Worm (Caenorhabditis elegans) whole organism, young adult: Measurements from ENCODE around the gene Y73B3A.4.
"Not testable (repeated sequence)": the region's sequence is repeated elsewhere in the genome, so short reads cannot be mapped to it uniquely, and the experiment has no call there.

Source experiments
- B0336.3 ChIP-seq: fragments of 200-800 bp; sonication (Bioruptor generic); IDR thresholded peaks from 2 replicates; pipeline ENCODE4 v1.3.6; 2022; ENCODE audit warnings: missing genetic modification characterization, missing compliant biosample characterization
- D2030.7 ChIP-seq: fragments of 200-800 bp; sonication (Bioruptor generic); IDR thresholded peaks from 2 replicates; pipeline ENCODE4 v1.3.6; 2022; ENCODE audit warnings: missing genetic modification reagents, missing genetic modification characterization, missing compliant biosample characterization
- F57A8.1 ChIP-seq: fragments of 200-800 bp; sonication (Bioruptor generic); optimal IDR thresholded peaks from 2 replicates; lab custom pipeline; 2018; ENCODE audit warnings: mild to moderate bottlenecking, missing genetic modification characterization, moderate library complexity, missing compliant biosample characterization
- ama-1 ChIP-seq, 3 experiments: fragments of 150-350 bp in 1 of 3; sonication (generic microtip) in 2 of 3; optimal IDR thresholded peaks; 2 replicates each; lab custom pipeline; 2014 to 2018; ENCODE audit warnings: missing biosample characterization in 2 of 3, missing genetic modification characterization in 2 of 3, missing genetic modification reagents in 2 of 3
- athp-1 ChIP-seq: sonication (generic microtip); optimal IDR thresholded peaks from 2 replicates; lab custom pipeline; 2017; ENCODE audit warnings: mild to moderate bottlenecking, missing genetic modification characterization, missing compliant biosample characterization
- gei-17 ChIP-seq: fragments of 200-800 bp; sonication (Bioruptor generic); optimal IDR thresholded peaks from 2 replicates; lab custom pipeline; 2018; ENCODE audit warnings: mild to moderate bottlenecking, missing genetic modification characterization, missing compliant biosample characterization
- hlh-12 ChIP-seq: sonication (generic microtip); optimal IDR thresholded peaks from 2 replicates; lab custom pipeline; 2016; ENCODE audit warnings: missing genetic modification characterization, missing compliant biosample characterization
- pbrm-1 ChIP-seq: fragments of 200-800 bp; sonication (Bioruptor generic); IDR thresholded peaks from 2 replicates; pipeline ENCODE4 v1.3.6; 2022; ENCODE audit warnings: missing genetic modification reagents, missing genetic modification characterization, missing compliant biosample characterization
- tlf-1 ChIP-seq: fragments of 200-800 bp; sonication (Bioruptor generic); optimal IDR thresholded peaks from 2 replicates; lab custom pipeline; 2018; ENCODE audit warnings: mild to moderate bottlenecking, missing genetic modification characterization, missing compliant biosample characterization
- unc-62 ChIP-seq: fragments of 150-350 bp; optimal IDR thresholded peaks from 2 replicates; lab custom pipeline; 2014; ENCODE audit warnings: missing biosample characterization, missing genetic modification reagents, missing genetic modification characterization
- ztf-25 ChIP-seq: fragments of 200-800 bp; sonication (Bioruptor generic); IDR thresholded peaks from 2 replicates; pipeline ENCODE4 v1.3.6; 2022; ENCODE audit warnings: missing genetic modification reagents, missing genetic modification characterization, missing compliant biosample characterization

DNA sequence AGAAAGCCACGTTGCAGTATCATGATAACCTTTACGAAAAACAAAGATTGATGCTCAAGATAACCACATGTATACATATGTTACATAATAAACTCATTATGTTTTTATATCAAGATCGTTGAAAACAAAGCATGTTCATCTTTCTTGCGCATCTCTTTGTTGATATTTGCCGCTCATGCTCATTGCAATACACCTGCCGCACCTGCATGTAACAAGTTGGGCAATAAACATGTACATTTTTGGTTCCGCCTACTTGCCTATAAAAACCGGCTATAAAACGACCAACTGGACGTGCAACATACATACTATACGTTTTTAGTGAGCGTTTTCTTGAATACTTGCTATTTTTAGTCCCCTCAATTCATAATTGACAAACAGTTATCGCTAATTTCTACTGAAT lies 14.8 kb upstream of the Y73B3A.4 start, which contains the start of gene fbxa-16:
- TF ChIP-seq hlh-12 (tag; lab: Kevin White, UChicago); D2030.7; ama-1 (optimal IDR thresholded peaks at IDR 0.05; lab: Kevin White, UChicago); ama-1 (GFP tag; optimal IDR thresholded peaks at IDR 0.05; lab: Kevin White, UChicago); pbrm-1 (GFP tag; lab: Robert Waterston, UW); gei-17 (GFP tag; lab: Kevin White, UChicago); athp-1 (tag; lab: Kevin White, UChicago); B0336.3 (GFP tag; lab: Robert Waterston, UW); tlf-1; unc-62 (GFP tag; lab: Kevin White, UChicago); F57A8.1 (GFP tag; lab: Kevin White, UChicago); ztf-25 (GFP tag; lab: Robert Waterston, UW): not testable (repeated sequence)
